Worm (Caenorhabditis elegans) whole organism, young adult: ENCODE measurements around the gene srlf-9.

Experiments used
- B0019.2 ChIP-seq: fragments of 200-800 bp; sonication (Bioruptor generic); conservative IDR thresholded peaks from 2 replicates; pipeline ENCODE4 v1.3.6; 2022; ENCODE audit warnings: missing genetic modification reagents, missing genetic modification characterization, missing compliant biosample characterization
- B0035.1 ChIP-seq: sonication (generic microtip); optimal IDR thresholded peaks from 2 replicates; lab custom pipeline; 2016; ENCODE audit warnings: missing genetic modification characterization, mild to moderate bottlenecking, missing compliant biosample characterization, missing genotype, missing genetic modification reagents
- C06A6.2 ChIP-seq: fragments of 200-800 bp; sonication (Bioruptor generic); conservative IDR thresholded peaks from 2 replicates; pipeline ENCODE4 v1.3.6; 2022; ENCODE audit warnings: missing genetic modification characterization, missing compliant biosample characterization
- F10E7.11 ChIP-seq: sonication (generic microtip); optimal IDR thresholded peaks from 2 replicates; lab custom pipeline; 2017; ENCODE audit warnings: mild to moderate bottlenecking, missing genetic modification characterization, moderate library complexity, missing compliant biosample characterization
- F33H1.4 ChIP-seq: fragments of 200-800 bp; sonication (Bioruptor generic); IDR thresholded peaks from 2 replicates; pipeline ENCODE4 v1.3.6; 2022; ENCODE audit warnings: missing genetic modification reagents, missing genetic modification characterization, missing compliant biosample characterization
- F37B4.10 ChIP-seq: fragments of 200-800 bp; sonication (Bioruptor generic); IDR thresholded peaks from 2 replicates; pipeline ENCODE4 v1.3.6; 2022; ENCODE audit warnings: missing genetic modification characterization, missing compliant biosample characterization
- F39B2.1 ChIP-seq: fragments of 200-800 bp; sonication (Bioruptor generic); IDR thresholded peaks from 2 replicates; pipeline ENCODE4 v1.3.6; 2022; ENCODE audit warnings: missing genetic modification reagents, missing genetic modification characterization, missing compliant biosample characterization
- F55B11.4 ChIP-seq: sonication (generic microtip); optimal IDR thresholded peaks from 2 replicates; lab custom pipeline; 2016; ENCODE audit warnings: missing compliant biosample characterization, missing genetic modification characterization, borderline replicate concordance; ENCODE audit not compliant: insufficient read depth
- F57A8.1 ChIP-seq: fragments of 200-800 bp; sonication (Bioruptor generic); optimal IDR thresholded peaks from 2 replicates; lab custom pipeline; 2018; ENCODE audit warnings: mild to moderate bottlenecking, missing genetic modification characterization, moderate library complexity, missing compliant biosample characterization
- T07F8.4 ChIP-seq: sonication (generic microtip); optimal IDR thresholded peaks from 2 replicates; lab custom pipeline; 2016; ENCODE audit warnings: mild to moderate bottlenecking, missing genetic modification characterization, moderate library complexity, missing compliant biosample characterization
- aptf-2 ChIP-seq: fragments of 200-800 bp; sonication (Bioruptor generic); conservative IDR thresholded peaks from 2 replicates; pipeline ENCODE4 v1.3.6; 2022; ENCODE audit warnings: missing genetic modification reagents, missing genetic modification characterization, missing compliant biosample characterization
- atf-7 ChIP-seq: sonication (generic microtip); optimal IDR thresholded peaks from 2 replicates; lab custom pipeline; 2017; ENCODE audit warnings: mild to moderate bottlenecking, missing genetic modification characterization, missing compliant biosample characterization
- attf-3 ChIP-seq: fragments of 200-800 bp; sonication (Bioruptor generic); conservative IDR thresholded peaks from 2 replicates; pipeline ENCODE4 v1.3.6; 2022; ENCODE audit warnings: missing genetic modification reagents, missing genetic modification characterization, missing compliant biosample characterization
- ccch-3 ChIP-seq: fragments of 200-800 bp; sonication (Bioruptor generic); optimal IDR thresholded peaks from 2 replicates; lab custom pipeline; 2018; ENCODE audit warnings: mild to moderate bottlenecking, missing genetic modification characterization, missing compliant biosample characterization
- ceh-27 ChIP-seq: fragments of 200-800 bp; sonication (Bioruptor generic); optimal IDR thresholded peaks from 2 replicates; lab custom pipeline; 2018; ENCODE audit warnings: mild to moderate bottlenecking, missing genetic modification characterization, moderate library complexity, missing compliant biosample characterization
- chd-7 ChIP-seq: sonication (generic microtip); optimal IDR thresholded peaks from 2 replicates; lab custom pipeline; 2016; ENCODE audit warnings: mild to moderate bottlenecking, missing genetic modification characterization, moderate library complexity, missing compliant biosample characterization
- dox-1 ChIP-seq: fragments of 200-800 bp; sonication (Bioruptor generic); IDR thresholded peaks from 2 replicates; pipeline ENCODE4 v1.3.6; 2022; ENCODE audit warnings: missing genetic modification reagents, missing genetic modification characterization, missing compliant biosample characterization
- efl-1 ChIP-seq: fragments of 150-350 bp; optimal IDR thresholded peaks from 2 replicates; lab custom pipeline; 2014; ENCODE audit warnings: missing biosample characterization, missing genetic modification reagents, missing genetic modification characterization
- egl-18 ChIP-seq: fragments of 200-800 bp; sonication (Bioruptor generic); IDR thresholded peaks from 2 replicates; pipeline ENCODE4 v1.3.6; 2022; ENCODE audit warnings: missing genetic modification reagents, missing genetic modification characterization, missing compliant biosample characterization
- egrh-3 ChIP-seq: fragments of 200-800 bp; sonication (Bioruptor generic); IDR thresholded peaks from 2 replicates; pipeline ENCODE4 v1.3.6; 2022; ENCODE audit warnings: missing genetic modification reagents, missing genetic modification characterization, missing compliant biosample characterization
- ekl-4 ChIP-seq: fragments of 200-800 bp; sonication (Bioruptor generic); IDR thresholded peaks from 2 replicates; pipeline ENCODE4 v1.3.6; 2022; ENCODE audit warnings: missing genetic modification reagents, missing genetic modification characterization, missing compliant biosample characterization
- hlh-12 ChIP-seq: sonication (generic microtip); optimal IDR thresholded peaks from 2 replicates; lab custom pipeline; 2016; ENCODE audit warnings: missing genetic modification characterization, missing compliant biosample characterization
- hmg-20 ChIP-seq: fragments of 200-800 bp; sonication (Bioruptor generic); IDR thresholded peaks from 2 replicates; pipeline ENCODE4 v1.3.6; 2022; ENCODE audit warnings: missing genetic modification reagents, missing genetic modification characterization, missing compliant biosample characterization
- hrde-1 ChIP-seq: sonication (generic microtip); optimal IDR thresholded peaks from 2 replicates; lab custom pipeline; 2016; ENCODE audit warnings: missing genetic modification characterization, mild to moderate bottlenecking, missing compliant biosample characterization, moderate library complexity, missing genotype, missing genetic modification reagents, borderline replicate concordance
- lag-1 ChIP-seq: fragments of 200-800 bp; sonication (Bioruptor generic); IDR thresholded peaks from 2 replicates; pipeline ENCODE4 v1.3.6; 2022; ENCODE audit warnings: missing genetic modification reagents, missing genetic modification characterization, missing compliant biosample characterization
- let-607 ChIP-seq, 2 experiments: fragments of 200-800 bp in 1 of 2; sonication (Bioruptor generic) in 1 of 2; sonication (generic microtip) in 1 of 2; optimal IDR thresholded peaks; 2 replicates each; lab custom pipeline; 2016 to 2018; ENCODE audit warnings: mild to moderate bottlenecking in 2 of 2, missing compliant biosample characterization in 2 of 2, missing genetic modification characterization in 2 of 2, moderate library complexity in 2 of 2, missing genotype in 1 of 2
- lsl-1 ChIP-seq: fragments of 200-800 bp; sonication (Bioruptor generic); optimal IDR thresholded peaks from 2 replicates; lab custom pipeline; 2018; ENCODE audit warnings: mild to moderate bottlenecking, missing genetic modification characterization, moderate library complexity, missing compliant biosample characterization
- madf-3 ChIP-seq: fragments of 200-800 bp; sonication (Bioruptor generic); IDR thresholded peaks from 2 replicates; pipeline ENCODE4 v1.3.6; 2022; ENCODE audit warnings: missing genetic modification reagents, missing genetic modification characterization, missing compliant biosample characterization
- madf-6 ChIP-seq: fragments of 200-800 bp; sonication (Bioruptor generic); IDR thresholded peaks from 2 replicates; pipeline ENCODE4 v1.3.6; 2022; ENCODE audit warnings: missing genetic modification reagents, missing genetic modification characterization, missing compliant biosample characterization
- madf-8 ChIP-seq: fragments of 200-800 bp; sonication (Bioruptor generic); conservative IDR thresholded peaks from 2 replicates; pipeline ENCODE4 v1.3.6; 2022; ENCODE audit warnings: missing genetic modification reagents, missing genetic modification characterization, missing compliant biosample characterization
- nfyb-1 ChIP-seq: fragments of 200-800 bp; sonication (Bioruptor generic); IDR thresholded peaks from 2 replicates; pipeline ENCODE4 v1.3.6; 2022; ENCODE audit warnings: missing genetic modification reagents, missing genetic modification characterization, missing compliant biosample characterization
- nhr-80 ChIP-seq: sonication (generic microtip); optimal IDR thresholded peaks from 2 replicates; lab custom pipeline; 2016; ENCODE audit warnings: missing genetic modification characterization, missing compliant biosample characterization
- pbrm-1 ChIP-seq: fragments of 200-800 bp; sonication (Bioruptor generic); IDR thresholded peaks from 2 replicates; pipeline ENCODE4 v1.3.6; 2022; ENCODE audit warnings: missing genetic modification reagents, missing genetic modification characterization, missing compliant biosample characterization
- rpc-1 ChIP-seq, 2 experiments: fragments of 150-350 bp in 1 of 2; sonication (generic microtip) in 1 of 2; optimal IDR thresholded peaks; 2 replicates each; lab custom pipeline; 2014 to 2018; ENCODE audit warnings: missing biosample characterization in 1 of 2, missing genetic modification characterization in 1 of 2, missing genetic modification reagents in 1 of 2, missing genotype in 1 of 2
- tbp1 ChIP-seq: fragments of 200-800 bp; sonication (Bioruptor generic); optimal IDR thresholded peaks from 2 replicates; lab custom pipeline; 2018; ENCODE audit warnings: mild to moderate bottlenecking, missing genetic modification characterization, missing compliant biosample characterization
- xnd-1 ChIP-seq: sonication (generic microtip); optimal IDR thresholded peaks from 2 replicates; lab custom pipeline; 2016; ENCODE audit warnings: missing genotype, missing genetic modification reagents, missing genetic modification characterization, missing compliant biosample characterization
- ztf-25 ChIP-seq: fragments of 200-800 bp; sonication (Bioruptor generic); IDR thresholded peaks from 2 replicates; pipeline ENCODE4 v1.3.6; 2022; ENCODE audit warnings: missing genetic modification reagents, missing genetic modification characterization, missing compliant biosample characterization
- ztf-28 ChIP-seq: fragments of 200-800 bp; sonication (Bioruptor generic); IDR thresholded peaks from 2 replicates; pipeline ENCODE4 v1.3.6; 2022; ENCODE audit warnings: missing genetic modification reagents, missing genetic modification characterization, missing compliant biosample characterization
- ztf-3 ChIP-seq: fragments of 200-800 bp; sonication (Bioruptor generic); optimal IDR thresholded peaks from 2 replicates; lab custom pipeline; 2018; ENCODE audit warnings: mild to moderate bottlenecking, missing genetic modification characterization, missing compliant biosample characterization
- ztf-6 ChIP-seq: fragments of 200-800 bp; sonication (Bioruptor generic); IDR thresholded peaks from 2 replicates; pipeline ENCODE4 v1.3.6; 2022; ENCODE audit warnings: missing genetic modification reagents, missing genetic modification characterization, missing compliant biosample characterization

srlf-9 gene

DNA sequence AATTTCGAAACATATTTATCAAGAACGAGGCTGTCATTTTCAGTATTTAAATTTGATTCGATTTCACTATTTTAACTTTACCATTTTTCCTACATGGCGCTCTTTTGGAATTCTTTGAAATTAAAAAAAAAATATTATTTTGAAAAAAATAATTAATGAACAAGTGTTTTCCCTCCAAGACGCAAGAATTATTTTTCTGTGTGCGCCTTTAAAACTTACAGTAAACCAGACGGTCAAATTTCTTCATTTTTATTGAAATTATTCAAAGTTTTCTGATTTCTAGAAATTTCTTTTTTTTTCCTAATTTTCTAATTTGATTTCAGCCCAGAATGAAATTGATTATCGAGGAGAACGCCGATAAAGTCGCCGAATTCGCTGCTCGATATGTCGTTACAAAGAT is 12.5 kb downstream of the srlf-9 start, which contains the start of gene T03F6.3:
Gene T03F6.3, plus strand, starts transcription at position 318 of the 400 bp plus-strand sequence.
- TF ChIP-seq B0019.2 (GFP tag; lab: Robert Waterston, UW) (no peak), F37B4.10 (GFP tag; lab: Robert Waterston, UW) (no peak), F39B2.1 (no peak), madf-3 (GFP tag; lab: Robert Waterston, UW) (no peak), C06A6.2 (no peak), let-607 (tag; optimal IDR thresholded peaks at IDR 0.05; lab: Kevin White, UChicago) (no peak), madf-6 (GFP tag; lab: Robert Waterston, UW) (0 out of 2 replicates have a peak, but pooled peaks have one; percentile 47), ekl-4 (GFP tag; lab: Robert Waterston, UW) (no peak), xnd-1 (tag; lab: Kevin White, UChicago) (peak; percentile 26), hmg-20 (GFP tag; lab: Robert Waterston, UW) (no peak), F57A8.1 (GFP tag; lab: Kevin White, UChicago) (no peak), atf-7 (tag; lab: Kevin White, UChicago) (no peak), ccch-3 (no peak), efl-1 (GFP tag; lab: Kevin White, UChicago) (peak; percentile 34), aptf-2 (no peak), tbp1 (GFP tag; lab: Kevin White, UChicago) (no peak), ztf-28 (no peak), ztf-25 (GFP tag; lab: Robert Waterston, UW) (no peak), lag-1 (GFP tag; lab: Robert Waterston, UW) (no peak), T07F8.4 (tag; lab: Kevin White, UChicago) (no peak), madf-8 (GFP tag; lab: Robert Waterston, UW) (0 out of 2 replicates have a peak, but pooled peaks have one; percentile 18), egrh-3 (GFP tag; lab: Robert Waterston, UW) (no peak), lsl-1 (peak; percentile 67), ztf-3 (no peak), F33H1.4 (GFP tag; lab: Robert Waterston, UW) (peak; percentile 66)
- TF ChIP-seq, all 124 proteins: peak for 6

DNA sequence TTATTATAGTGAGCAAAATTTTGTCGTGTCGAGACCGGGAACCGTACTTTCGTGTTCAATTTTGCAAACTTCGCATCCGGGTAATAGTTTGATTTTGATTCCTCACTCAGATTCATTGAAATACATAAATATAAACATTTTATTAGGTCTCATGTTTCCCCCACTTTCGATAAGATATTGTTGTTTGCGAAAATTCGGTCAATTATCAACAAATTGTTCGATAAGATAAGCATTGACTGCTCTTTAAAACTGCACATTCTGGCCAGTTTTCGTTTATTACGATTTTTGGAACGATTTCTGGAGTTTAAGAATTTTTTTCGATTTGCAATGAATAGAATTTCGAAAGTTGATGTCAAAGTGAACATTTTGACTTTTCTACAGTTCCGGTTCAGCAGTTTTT is 13.0 kb downstream of the srlf-9 start:
- TF ChIP-seq hrde-1 (tag; lab: Kevin White, UChicago) (no peak), ztf-6 (GFP tag; lab: Robert Waterston, UW) (no peak), B0035.1 (no peak), let-607 (tag; optimal IDR thresholded peaks at IDR 0.05; lab: Kevin White, UChicago) (no peak), F55B11.4 (tag; lab: Kevin White, UChicago) (no peak), nfyb-1 (GFP tag; lab: Robert Waterston, UW) (no peak), nhr-80 (tag; lab: Kevin White, UChicago) (peak; percentile 43)

DNA sequence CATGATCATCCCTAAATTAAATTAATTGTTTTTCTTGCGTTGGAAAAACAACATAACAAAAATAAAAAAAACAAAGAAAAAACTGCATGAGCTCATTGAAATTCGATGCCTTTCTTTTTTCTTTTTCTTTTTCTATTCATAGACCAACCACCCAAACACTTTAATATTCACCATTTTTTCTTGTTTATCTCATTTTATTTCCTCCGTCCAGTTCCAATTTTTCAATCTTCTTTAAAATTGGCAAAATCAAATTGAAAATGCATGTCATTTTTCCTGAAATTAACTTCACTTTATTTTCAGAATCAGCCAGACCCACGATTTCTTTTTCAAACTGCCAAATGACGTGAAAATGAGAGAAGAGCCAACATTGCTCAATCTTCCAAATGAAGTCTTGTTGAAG is 15.7 kb downstream of the srlf-9 start, which contains the start of gene T03F6.4:
Gene T03F6.4, plus strand, starts transcription at position 301 of the 400 bp plus-strand sequence.
- TF ChIP-seq hlh-12 (tag; lab: Kevin White, UChicago), result no peak

DNA sequence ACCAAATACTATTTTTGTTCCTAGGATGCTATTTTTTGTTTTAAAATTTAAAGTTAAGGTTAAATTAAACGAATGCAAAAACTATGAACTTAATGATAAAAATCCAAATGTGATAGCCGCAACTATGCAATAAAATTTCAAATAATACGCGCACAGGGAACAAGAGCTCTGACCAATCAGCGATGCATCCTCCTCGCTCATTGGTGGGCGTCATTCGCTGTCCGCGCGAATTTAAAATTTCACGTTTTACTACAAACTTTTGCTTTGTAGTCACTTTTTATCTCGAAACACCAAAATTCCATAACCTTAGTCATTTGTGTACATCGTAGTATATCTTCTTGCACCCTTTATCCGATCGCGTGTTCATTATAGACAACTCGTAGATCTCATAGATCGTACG is 18.4 kb downstream of the srlf-9 start:
- TF ChIP-seq rpc-1 (optimal IDR thresholded peaks at IDR 0.05; lab: Kevin White, UChicago), result no peak
- no peak for TF ChIP-seq rpc-1 (tag; optimal IDR thresholded peaks at IDR 0.05; lab: Kevin White, UChicago)
- TF ChIP-seq chd-7 (tag; lab: Kevin White, UChicago), result no peak
- TF ChIP-seq ceh-27 (GFP tag; lab: Kevin White, UChicago), result no peak
- no peak for TF ChIP-seq ztf-6 (GFP tag; lab: Robert Waterston, UW)
- no peak for TF ChIP-seq atf-7 (tag; lab: Kevin White, UChicago)
- TF ChIP-seq F10E7.11 (tag; lab: Kevin White, UChicago), result no peak
- TF ChIP-seq nfyb-1 (GFP tag; lab: Robert Waterston, UW), result no peak
- TF ChIP-seq pbrm-1, result no peak
- no peak for TF ChIP-seq dox-1 (GFP tag; lab: Robert Waterston, UW)
- TF ChIP-seq attf-3 (GFP tag; lab: Robert Waterston, UW), result no peak
- TF ChIP-seq egl-18 (GFP tag; lab: Robert Waterston, UW), result no peak
- no peak for TF ChIP-seq F37B4.10 (GFP tag; lab: Robert Waterston, UW)
- TF ChIP-seq, all 124 proteins: peak for 0
